Worm (Caenorhabditis elegans) whole organism, young adult: Measurements from ENCODE around the gene Y75B8A.28.

Experiments used
- F37B4.10 ChIP-seq: fragments of 200-800 bp; sonication (Bioruptor generic); IDR thresholded peaks from 2 replicates; pipeline ENCODE4 v1.3.6; 2022; ENCODE audit warnings: missing genetic modification characterization, missing compliant biosample characterization
- ekl-4 ChIP-seq: fragments of 200-800 bp; sonication (Bioruptor generic); IDR thresholded peaks from 2 replicates; pipeline ENCODE4 v1.3.6; 2022; ENCODE audit warnings: missing genetic modification reagents, missing genetic modification characterization, missing compliant biosample characterization
- madf-3 ChIP-seq: fragments of 200-800 bp; sonication (Bioruptor generic); IDR thresholded peaks from 2 replicates; pipeline ENCODE4 v1.3.6; 2022; ENCODE audit warnings: missing genetic modification reagents, missing genetic modification characterization, missing compliant biosample characterization
- nhr-90 ChIP-seq: sonication (generic microtip); optimal IDR thresholded peaks from 2 replicates; lab custom pipeline; 2016; ENCODE audit warnings: missing genotype, mild to moderate bottlenecking, missing genetic modification characterization, missing compliant biosample characterization

DNA sequence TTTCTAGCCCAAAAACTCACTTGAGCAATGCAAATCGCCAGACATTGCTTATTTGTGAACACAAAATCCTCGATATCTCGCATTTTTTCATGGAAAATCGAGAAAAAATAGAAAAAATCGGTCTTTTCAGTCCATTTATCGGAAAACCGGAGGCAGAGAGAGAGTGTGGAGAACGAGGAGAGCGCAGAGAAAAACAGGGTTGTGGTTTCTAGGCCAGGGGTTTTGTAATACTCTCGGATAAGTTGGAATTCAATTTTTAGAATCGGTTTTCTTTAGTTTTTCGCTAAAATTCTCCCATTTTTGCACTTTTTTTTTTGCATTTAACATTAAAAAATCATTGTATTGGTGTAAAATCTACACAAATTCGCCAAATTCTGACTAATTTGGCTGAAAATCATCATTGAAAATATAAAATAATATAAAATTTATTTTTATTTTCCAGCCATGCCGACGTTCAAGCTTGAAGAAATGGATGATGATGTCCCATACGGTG lies 45.2 kb upstream of the Y75B8A.28 start, which contains the start of the genes Y75B8A.24 and Y75B8A.25:
- TF ChIP-seq F37B4.10 (GFP tag; lab: Robert Waterston, UW) (no peak), nhr-90 (tag; lab: Kevin White, UChicago) (no peak), madf-3 (GFP tag; lab: Robert Waterston, UW) (0 out of 2 replicates have a peak, but pooled peaks have one; percentile 62), ekl-4 (GFP tag; lab: Robert Waterston, UW) (no peak)
